Fruit fly (Drosophila melanogaster) whole organism, embryonic: ENCODE data around the gene ClpX.
A peak's percentile ranks its signal among the peaks of the same experiment; 100 is the strongest.

ENCODE experiments used
- Ada2b ChIP-seq: fragments of 200-800 bp; sonication (Bioruptor generic); IDR thresholded peaks from 2 replicates; pipeline ENCODE4 v1.3.6; 2022; ENCODE audit warnings: missing biosample characterization, missing genetic modification characterization
- CG1024 ChIP-seq: fragments of 200-800 bp; sonication (Bioruptor generic); IDR thresholded peaks from 2 replicates; pipeline ENCODE4 v1.3.6; 2022; ENCODE audit warnings: missing biosample characterization, missing genetic modification characterization
- CG10431 ChIP-seq: fragments of 200-800 bp; sonication (Bioruptor generic); optimal IDR thresholded peaks from 3 replicates; lab custom pipeline; 2018; ENCODE audit warnings: missing biosample characterization, mild to moderate bottlenecking, missing genetic modification characterization
- CG11093 ChIP-seq: fragments of 200-800 bp; sonication (Bioruptor generic); IDR thresholded peaks from 3 replicates; pipeline ENCODE4 v1.3.6; 2022; ENCODE audit warnings: missing biosample characterization, missing genetic modification characterization
- CG13775 ChIP-seq: fragments of 200-800 bp; sonication (Bioruptor generic); optimal IDR thresholded peaks from 3 replicates; lab custom pipeline; 2017; ENCODE audit warnings: missing biosample characterization, mild to moderate bottlenecking, missing genetic modification characterization
- CG13894 ChIP-seq: fragments of 200-800 bp; sonication (Bioruptor generic); optimal IDR thresholded peaks from 3 replicates; lab custom pipeline; 2018; ENCODE audit warnings: missing biosample characterization, mild to moderate bottlenecking, missing genetic modification characterization, moderate library complexity
- CG14050 ChIP-seq: fragments of 200-800 bp; sonication (Bioruptor generic); IDR thresholded peaks from 3 replicates; pipeline ENCODE4 v1.3.6; 2022; ENCODE audit warnings: missing biosample characterization, missing genetic modification characterization
- CG15696 ChIP-seq: fragments of 200-800 bp; sonication (Bioruptor generic); optimal IDR thresholded peaks from 2 replicates; lab custom pipeline; 2019; ENCODE audit warnings: missing biosample characterization, mild to moderate bottlenecking, missing genetic modification characterization, moderate library complexity
- CG17186 ChIP-seq: fragments of 200-800 bp; sonication (Bioruptor generic); optimal IDR thresholded peaks from 3 replicates; lab custom pipeline; 2017; ENCODE audit warnings: missing biosample characterization, missing genetic modification reagents, missing genetic modification characterization
- CG17328 ChIP-seq: fragments of 200-800 bp; sonication (Bioruptor generic); IDR thresholded peaks from 2 replicates; pipeline ENCODE4 v1.3.6; 2022; ENCODE audit warnings: missing biosample characterization, missing genetic modification characterization
- CG2129 ChIP-seq: fragments of 200-800 bp; sonication (Bioruptor generic); IDR thresholded peaks from 2 replicates; pipeline ENCODE4 v1.3.6; 2022; ENCODE audit warnings: missing biosample characterization, missing genetic modification characterization; ENCODE audit not compliant: partially characterized antibody
- CG3065 ChIP-seq: fragments of 200-800 bp; sonication (Bioruptor generic); optimal IDR thresholded peaks from 2 replicates; lab custom pipeline; 2016; ENCODE audit warnings: missing biosample characterization, missing genetic modification characterization
- CG31388 ChIP-seq: fragments of 200-800 bp; sonication (Bioruptor generic); optimal IDR thresholded peaks from 2 replicates; lab custom pipeline; 2016; ENCODE audit warnings: missing biosample characterization, missing genetic modification characterization
- CG34422 ChIP-seq: fragments of 200-800 bp; sonication (Bioruptor generic); IDR thresholded peaks from 3 replicates; pipeline ENCODE4 v1.3.6; 2022; ENCODE audit warnings: missing biosample characterization, missing genetic modification characterization
- CG4404 ChIP-seq: fragments of 200-800 bp; sonication (Bioruptor generic); IDR thresholded peaks from 2 replicates; pipeline ENCODE4 v1.3.6; 2022; ENCODE audit warnings: missing biosample characterization, missing genetic modification characterization
- CG4617 ChIP-seq: fragments of 200-800 bp; sonication (Bioruptor generic); optimal IDR thresholded peaks from 3 replicates; lab custom pipeline; 2016; ENCODE audit warnings: missing biosample characterization, missing genetic modification characterization, borderline replicate concordance
- CG6654 ChIP-seq: fragments of 200-800 bp; sonication (Bioruptor generic); optimal IDR thresholded peaks from 2 replicates; lab custom pipeline; 2017; ENCODE audit warnings: missing biosample characterization, mild to moderate bottlenecking, missing genetic modification characterization
- CG6689 ChIP-seq: fragments of 200-800 bp; sonication (Bioruptor generic); IDR thresholded peaks from 2 replicates; pipeline ENCODE4 v1.3.6; 2022; ENCODE audit warnings: missing biosample characterization, missing genetic modification characterization
- CG7372 ChIP-seq: fragments of 200-800 bp; sonication (Bioruptor generic); IDR thresholded peaks from 2 replicates; pipeline ENCODE4 v1.3.6; 2022; ENCODE audit warnings: missing biosample characterization, missing genetic modification characterization
- CG7963 ChIP-seq: fragments of 200-800 bp; sonication (Bioruptor generic); IDR thresholded peaks from 3 replicates; pipeline ENCODE4 v1.3.6; 2022; ENCODE audit warnings: missing biosample characterization, missing genetic modification characterization; ENCODE audit not compliant: partially characterized antibody
- Dek ChIP-seq: fragments of 200-800 bp; sonication (Bioruptor generic); optimal IDR thresholded peaks from 3 replicates; lab custom pipeline; 2019; ENCODE audit warnings: missing biosample characterization, mild to moderate bottlenecking, missing genetic modification characterization, moderate library complexity
- Fer2 ChIP-seq: fragments of 200-800 bp; sonication (Bioruptor generic); optimal IDR thresholded peaks from 2 replicates; lab custom pipeline; 2018; ENCODE audit warnings: missing biosample characterization, mild to moderate bottlenecking, missing genetic modification characterization, moderate library complexity
- HHEX ChIP-seq: fragments of 200-800 bp; sonication (Bioruptor generic); optimal IDR thresholded peaks from 3 replicates; lab custom pipeline; 2017; ENCODE audit warnings: missing biosample characterization, mild to moderate bottlenecking, missing genetic modification characterization, missing genetic modification reagents
- HmgD ChIP-seq: fragments of 200-800 bp; sonication (Bioruptor generic); optimal IDR thresholded peaks from 3 replicates; lab custom pipeline; 2016; ENCODE audit warnings: missing biosample characterization, missing genetic modification characterization
- Hr3 ChIP-seq: fragments of 200-800 bp; sonication (Bioruptor generic); optimal IDR thresholded peaks from 3 replicates; lab custom pipeline; 2016; ENCODE audit warnings: missing biosample characterization, missing genetic modification characterization
- Lhr ChIP-seq: fragments of 200-800 bp; sonication (Bioruptor generic); optimal IDR thresholded peaks from 3 replicates; lab custom pipeline; 2017; ENCODE audit warnings: mild to moderate bottlenecking, missing biosample characterization, missing genetic modification reagents, missing genetic modification characterization
- MTF-1 ChIP-seq: fragments of 200-800 bp; sonication (Bioruptor generic); optimal IDR thresholded peaks from 2 replicates; lab custom pipeline; 2018; ENCODE audit warnings: missing biosample characterization, mild to moderate bottlenecking, missing genetic modification characterization, borderline replicate concordance
- Mrtf ChIP-seq: fragments of 200-800 bp; sonication (Bioruptor generic); IDR thresholded peaks from 3 replicates; pipeline ENCODE4 v1.3.6; 2022; ENCODE audit warnings: missing biosample characterization, missing genetic modification characterization
- Stat92E ChIP-seq, 3 experiments: fragments of >200 bp in 2 of 3; fragments of 200-800 bp in 1 of 3; sonication (Bioruptor generic) in 1 of 3; optimal IDR thresholded peaks; 2 replicates each; lab custom pipeline; 2017 to 2019; ENCODE audit warnings: missing biosample characterization in 3 of 3, missing genetic modification characterization in 3 of 3, mild to moderate bottlenecking in 1 of 3, moderate library complexity in 1 of 3
- ase ChIP-seq: fragments of 200-800 bp; sonication (Bioruptor generic); IDR thresholded peaks from 3 replicates; pipeline ENCODE4 v1.3.6; 2022; ENCODE audit warnings: missing biosample characterization, missing genetic modification characterization
- chinmo ChIP-seq: fragments of 200-800 bp; sonication (Bioruptor generic); IDR thresholded peaks from 4 replicates; pipeline ENCODE4 v1.3.6; 2022; ENCODE audit warnings: missing biosample characterization, missing genetic modification characterization; ENCODE audit not compliant: partially characterized antibody
- chm ChIP-seq: fragments of 200-800 bp; sonication (Bioruptor generic); IDR thresholded peaks from 2 replicates; pipeline ENCODE4 v1.3.6; 2022; ENCODE audit warnings: missing biosample characterization, missing genetic modification characterization
- crc ChIP-seq: fragments of 200-800 bp; sonication (Bioruptor generic); optimal IDR thresholded peaks from 2 replicates; lab custom pipeline; 2016; ENCODE audit warnings: missing biosample characterization, missing genetic modification characterization
- croc ChIP-seq: fragments of 200-800 bp; sonication (Bioruptor generic); conservative IDR thresholded peaks from 3 replicates; pipeline ENCODE4 v1.3.6; 2022; ENCODE audit warnings: missing biosample characterization, missing genetic modification characterization
- crol ChIP-seq: fragments of 200-800 bp; sonication (Bioruptor generic); IDR thresholded peaks from 2 replicates; pipeline ENCODE4 v1.3.6; 2022; ENCODE audit warnings: missing biosample characterization, missing genetic modification characterization
- dmrt11E ChIP-seq: fragments of 200-800 bp; sonication (Bioruptor generic); optimal IDR thresholded peaks from 3 replicates; lab custom pipeline; 2018; ENCODE audit warnings: missing biosample characterization, mild to moderate bottlenecking, missing genetic modification characterization, moderate library complexity
- dysf ChIP-seq: fragments of 200-800 bp; sonication (Bioruptor generic); IDR thresholded peaks from 3 replicates; pipeline ENCODE4 v1.3.6; 2022; ENCODE audit warnings: missing biosample characterization, missing genetic modification characterization
- lab ChIP-seq: fragments of 200-800 bp; sonication (Bioruptor generic); optimal IDR thresholded peaks from 3 replicates; lab custom pipeline; 2017; ENCODE audit warnings: missing biosample characterization, missing genetic modification characterization, mild to moderate bottlenecking, moderate library complexity, missing genetic modification reagents
- mam ChIP-seq: fragments of 200-800 bp; sonication (Bioruptor generic); optimal IDR thresholded peaks from 3 replicates; lab custom pipeline; 2016; ENCODE audit warnings: missing biosample characterization, missing genetic modification characterization
- mirr ChIP-seq: fragments of 200-800 bp; sonication (Bioruptor generic); optimal IDR thresholded peaks from 3 replicates; lab custom pipeline; 2018; ENCODE audit warnings: missing biosample characterization, mild to moderate bottlenecking, missing genetic modification characterization
- nau ChIP-seq: fragments of 200-800 bp; sonication (Bioruptor generic); optimal IDR thresholded peaks from 3 replicates; lab custom pipeline; 2017; ENCODE audit warnings: missing biosample characterization, mild to moderate bottlenecking, missing genetic modification characterization, missing genetic modification reagents
- odd ChIP-seq: fragments of 200-800 bp; sonication (Bioruptor generic); optimal IDR thresholded peaks from 2 replicates; lab custom pipeline; 2017; ENCODE audit warnings: missing biosample characterization, mild to moderate bottlenecking, missing genetic modification characterization
- phol ChIP-seq: fragments of 200-800 bp; sonication (Bioruptor generic); optimal IDR thresholded peaks from 3 replicates; lab custom pipeline; 2018; ENCODE audit warnings: missing biosample characterization, mild to moderate bottlenecking, missing genetic modification characterization, moderate library complexity
- sd ChIP-seq: fragments of 200-800 bp; sonication (Bioruptor generic); optimal IDR thresholded peaks from 3 replicates; lab custom pipeline; 2018; ENCODE audit warnings: missing biosample characterization, mild to moderate bottlenecking, missing genetic modification characterization, moderate library complexity
- slbo ChIP-seq: fragments of 200-800 bp; sonication (Bioruptor generic); IDR thresholded peaks from 2 replicates; pipeline ENCODE4 v1.3.6; 2022; ENCODE audit warnings: missing biosample characterization, missing genetic modification characterization
- slp2 ChIP-seq: fragments of 200-800 bp; sonication (Bioruptor generic); optimal IDR thresholded peaks from 2 replicates; lab custom pipeline; 2016; ENCODE audit warnings: missing biosample characterization, missing genetic modification characterization
- sqz ChIP-seq: fragments of 200-800 bp; sonication (Bioruptor generic); optimal IDR thresholded peaks from 3 replicates; lab custom pipeline; 2018; ENCODE audit warnings: missing biosample characterization, mild to moderate bottlenecking, missing genetic modification characterization
- stwl ChIP-seq: fragments of 200-800 bp; sonication (Bioruptor generic); optimal IDR thresholded peaks from 3 replicates; lab custom pipeline; 2018; ENCODE audit warnings: missing biosample characterization, mild to moderate bottlenecking, missing genetic modification characterization, moderate library complexity
- tgo ChIP-seq: fragments of 200-800 bp; sonication (Bioruptor generic); IDR thresholded peaks from 3 replicates; pipeline ENCODE4 v1.3.6; 2022; ENCODE audit warnings: missing biosample characterization, missing genetic modification characterization
- twi ChIP-seq: fragments of 200-800 bp; optimal IDR thresholded peaks from 2 replicates; lab custom pipeline; 2019; ENCODE audit warnings: missing biosample characterization, mild to moderate bottlenecking, missing genetic modification characterization, moderate library complexity
- usp ChIP-seq: fragments of >200 bp; optimal IDR thresholded peaks from 2 replicates; lab custom pipeline; 2017; ENCODE audit warnings: missing biosample characterization, missing genetic modification characterization

Gene ClpX

dm6 chr3R:19902328-19902727 lies 1.2 kb downstream of the ClpX start (continued):
- TF ChIP-seq mirr (no peak), slbo (GFP tag; lab: Robert Waterston, UW) (peak; percentile 41), dysf (GFP tag; lab: Robert Waterston, UW) (peak; percentile 38; the same call in 2 of the 3 replicates), Hr3 (GFP tag; lab: Kevin White, UChicago) (no peak), CG4617 (GFP tag; lab: Kevin White, UChicago) (no peak), chm (no peak), usp (GFP tag; lab: Kevin White, UChicago) (no peak), croc (no peak), crol (GFP tag; lab: Robert Waterston, UW) (no peak), chinmo (GFP tag; lab: Robert Waterston, UW) (peak; percentile 83; the same call in 3 of the 4 replicates), CG7372 (no peak), CG31388 (GFP tag; lab: Kevin White, UChicago) (no peak), CG1024 (GFP tag; lab: Robert Waterston, UW) (0 out of 2 replicates have a peak, but pooled peaks have one; percentile 18), CG17328 (no peak), CG17186 (GFP tag; lab: Kevin White, UChicago) (no peak), crc (no peak), sd (no peak), CG3065 (no peak), CG7963 (GFP tag; lab: Robert Waterston, UW) (no peak), CG2129 (GFP tag; lab: Robert Waterston, UW) (no peak), Mrtf (GFP tag; lab: Robert Waterston, UW) (0 out of 3 replicates have a peak, but pooled peaks have one; percentile 40), CG10431 (GFP tag; lab: Kevin White, UChicago) (no peak), CG14050 (no peak), CG13894 (tag; lab: Kevin White, UChicago) (no peak), lab (no peak), CG13775 (GFP tag; lab: Kevin White, UChicago) (no peak), twi (tag; lab: Kevin White, UChicago) (no peak), odd (GFP tag; lab: Kevin White, UChicago) (no peak), CG15696 (tag; lab: Kevin White, UChicago) (no peak), Fer2 (tag; lab: Kevin White, UChicago) (no peak), stwl (tag; lab: Kevin White, UChicago) (no peak), nau (GFP tag; lab: Kevin White, UChicago) (no peak), CG6654 (GFP tag; lab: Kevin White, UChicago) (no peak), tgo (peak; percentile 19; the same call in 1 of the 3 replicates), slp2 (GFP tag; lab: Kevin White, UChicago) (no peak), CG6689 (GFP tag; lab: Robert Waterston, UW) (no peak), mam (GFP tag; lab: Kevin White, UChicago) (no peak), Dek (tag; lab: Kevin White, UChicago) (no peak), HHEX (GFP tag; lab: Kevin White, UChicago) (no peak), CG4404 (GFP tag; lab: Robert Waterston, UW) (no peak), Ada2b (GFP tag; lab: Robert Waterston, UW) (peak; percentile 25; the same call in 1 of the 2 replicates), dmrt11E (no peak), ase (GFP tag; lab: Robert Waterston, UW) (no peak), Stat92E (GFP tag; optimal IDR thresholded peaks at IDR 0.05; lab: Kevin White, UChicago) (no peak), HmgD (GFP tag; lab: Kevin White, UChicago) (no peak), CG34422 (GFP tag; lab: Robert Waterston, UW) (no peak), MTF-1 (peak; percentile 16), Lhr (GFP tag; lab: Kevin White, UChicago) (no peak), phol (tag; lab: Kevin White, UChicago) (no peak), CG11093 (GFP tag; lab: Robert Waterston, UW) (no peak), sqz (GFP tag; lab: Kevin White, UChicago) (no peak)
